Worm (Caenorhabditis elegans): ENCODE results near the gene F43C1.5.

The F43C1.5 gene

ce11 chrIII:4237660-4238059, 8.7 kb downstream of the F43C1.5 start:
- TF ChIP-seq crh-2 (tag; optimal IDR thresholded peaks at IDR 0.05) (peak; percentile 97), ama-1 (optimal IDR thresholded peaks at IDR 0.05) (no peak), nhr-25 (tag; optimal IDR thresholded peaks at IDR 0.05) (peak; percentile 94), lin-13 (GFP tag; optimal IDR thresholded peaks at IDR 0.05) (peak; percentile 84), alr-1 (tag; optimal IDR thresholded peaks at IDR 0.05) (no peak), lin-11 (tag; optimal IDR thresholded peaks at IDR 0.05) (peak; percentile 74), ZK546.5 (tag; optimal IDR thresholded peaks at IDR 0.05) (no peak), nhr-77 (tag; optimal IDR thresholded peaks at IDR 0.05) (no peak), C34F6.9 (tag; optimal IDR thresholded peaks at IDR 0.05) (peak; percentile 94), ztf-11 (tag; optimal IDR thresholded peaks at IDR 0.05) (no peak), ztf-4 (tag; optimal IDR thresholded peaks at IDR 0.05) (peak; percentile 91), Y55F3AM.14 (GFP tag; optimal IDR thresholded peaks at IDR 0.05) (peak; percentile 79), ceh-16 (tag; optimal IDR thresholded peaks at IDR 0.05) (peak; percentile 41), elt-1 (tag; optimal IDR thresholded peaks at IDR 0.05) (no peak), nhr-6 (tag; optimal IDR thresholded peaks at IDR 0.05) (peak; percentile 87), egl-27 (tag; optimal IDR thresholded peaks at IDR 0.05) (peak; percentile 91), sem-4 (tag; optimal IDR thresholded peaks at IDR 0.05) (peak; percentile 92), R02D3.7 (tag; optimal IDR thresholded peaks at IDR 0.05) (no peak), zag-1 (tag; optimal IDR thresholded peaks at IDR 0.05) (peak; percentile 61), fos-1 (tag; optimal IDR thresholded peaks at IDR 0.05) (peak; percentile 96), nhr-12 (tag; optimal IDR thresholded peaks at IDR 0.05) (no peak), dmd-4 (tag; optimal IDR thresholded peaks at IDR 0.05) (no peak), ceh-82 (tag; optimal IDR thresholded peaks at IDR 0.05) (no peak), nhr-129 (tag; optimal IDR thresholded peaks at IDR 0.05) (peak; percentile 97), mbf-1 (tag; optimal IDR thresholded peaks at IDR 0.05) (no peak), nhr-10 (tag; optimal IDR thresholded peaks at IDR 0.05) (peak; percentile 65), unc-62 (GFP tag; optimal IDR thresholded peaks at IDR 0.05) (peak; percentile 6), sma-9 (GFP tag; optimal IDR thresholded peaks at IDR 0.05) (peak; percentile 99), sma-9 (tag; optimal IDR thresholded peaks at IDR 0.05) (peak; percentile 37), lin-39 (tag; optimal IDR thresholded peaks at IDR 0.05) (no peak), unc-55 (GFP tag; optimal IDR thresholded peaks at IDR 0.05) (peak; percentile 86), mdl-1 (tag; optimal IDR thresholded peaks at IDR 0.05) (peak; percentile 90 to 97), sma-3 (GFP tag; optimal IDR thresholded peaks at IDR 0.05) (peak; percentile 93), nhr-21 (tag; optimal IDR thresholded peaks at IDR 0.05) (peak; percentile 98), F13H6.1 (tag; optimal IDR thresholded peaks at IDR 0.05) (peak; percentile 99), nhr-11 (tag; optimal IDR thresholded peaks at IDR 0.05) (peak; percentile 84), skn-1 (tag; optimal IDR thresholded peaks at IDR 0.05) (peak; percentile 5), nhr-23 (tag; optimal IDR thresholded peaks at IDR 0.05) (no peak), gmeb-1 (tag; optimal IDR thresholded peaks at IDR 0.05) (peak; percentile 80), snpc-4 (tag; optimal IDR thresholded peaks at IDR 0.05) (peak; percentile 25), unc-39 (tag; optimal IDR thresholded peaks at IDR 0.05) (no peak), peb-1 (tag; optimal IDR thresholded peaks at IDR 0.05) (no peak), mab-5 (tag; optimal IDR thresholded peaks at IDR 0.05) (peak; percentile 58), nhr-237 (tag; optimal IDR thresholded peaks at IDR 0.05) (no peak), lsy-2 (tag; optimal IDR thresholded peaks at IDR 0.05) (peak; percentile 57 to 89), aly-2 (tag; optimal IDR thresholded peaks at IDR 0.05) (no peak), blmp-1 (tag; optimal IDR thresholded peaks at IDR 0.05; ENCODE audit: insufficient read depth) (peak; percentile 91), elt-3 (tag; optimal IDR thresholded peaks at IDR 0.05) (no peak), ztf-1 (GFP tag; conservative IDR thresholded peaks at IDR 0.05) (no peak)

Measured in whole organism, L2 larva.